Worm (Caenorhabditis elegans) whole organism, L3 larva: ENCODE results near the gene Y32G9A.12.

ENCODE experiments used
- R02D3.7 ChIP-seq: fragments of 150-350 bp; optimal IDR thresholded peaks from 2 replicates; lab custom pipeline; 2014; ENCODE audit warnings: missing biosample characterization, missing genetic modification characterization
- aly-2 ChIP-seq: fragments of 150-350 bp; optimal IDR thresholded peaks from 2 replicates; lab custom pipeline; 2014; ENCODE audit warnings: missing biosample characterization, missing genetic modification characterization
- ceh-16 ChIP-seq: sonication (generic microtip); optimal IDR thresholded peaks from 2 replicates; lab custom pipeline; 2017; ENCODE audit warnings: missing biosample characterization, missing genetic modification characterization
- ceh-9 ChIP-seq: sonication (generic microtip); optimal IDR thresholded peaks from 2 replicates; lab custom pipeline; 2018; ENCODE audit warnings: missing biosample characterization, missing genetic modification characterization
- daf-12 ChIP-seq: fragments of 150-350 bp; optimal IDR thresholded peaks from 2 replicates; lab custom pipeline; 2014; ENCODE audit warnings: missing biosample characterization, missing genetic modification reagents, missing genetic modification characterization
- egl-27 ChIP-seq: sonication (generic microtip); optimal IDR thresholded peaks from 4 replicates; lab custom pipeline; 2017; ENCODE audit warnings: missing biosample characterization, missing genetic modification reagents, missing genetic modification characterization
- elt-3 ChIP-seq, 3 experiments: fragments of 150-350 bp in 1 of 3; sonication (generic microtip) in 2 of 3; optimal IDR thresholded peaks; 2 replicates in 2 of 3; 4 replicates in 1 of 3; lab custom pipeline; 2014 to 2017; ENCODE audit warnings: missing biosample characterization in 3 of 3, missing genetic modification characterization in 3 of 3
- fkh-10 ChIP-seq: sonication (generic microtip); optimal IDR thresholded peaks from 2 replicates; lab custom pipeline; 2017; ENCODE audit warnings: missing biosample characterization, missing genetic modification reagents, missing genetic modification characterization
- fos-1 ChIP-seq: fragments of 150-350 bp; optimal IDR thresholded peaks from 2 replicates; lab custom pipeline; 2014; ENCODE audit warnings: missing biosample characterization, missing genetic modification characterization
- hmg-11 ChIP-seq: sonication (generic microtip); optimal IDR thresholded peaks from 2 replicates; lab custom pipeline; 2016; ENCODE audit warnings: missing genetic modification characterization, missing compliant biosample characterization
- jun-1 ChIP-seq: fragments of 150-350 bp; optimal IDR thresholded peaks from 2 replicates; lab custom pipeline; 2014; ENCODE audit warnings: missing biosample characterization, missing genetic modification reagents, missing genetic modification characterization
- lin-15B ChIP-seq: fragments of 150-350 bp; optimal IDR thresholded peaks from 2 replicates; lab custom pipeline; 2014; ENCODE audit warnings: missing biosample characterization, missing genetic modification characterization
- lin-39 ChIP-seq: fragments of 150-350 bp; optimal IDR thresholded peaks from 2 replicates; lab custom pipeline; 2018; ENCODE audit warnings: missing biosample characterization, missing genetic modification reagents, missing genetic modification characterization
- lsy-12 ChIP-seq: sonication (generic microtip); optimal IDR thresholded peaks from 2 replicates; lab custom pipeline; 2016; ENCODE audit warnings: mild to moderate bottlenecking, missing genetic modification characterization, missing compliant biosample characterization
- mdl-1 ChIP-seq: fragments of 150-350 bp; optimal IDR thresholded peaks from 2 replicates; lab custom pipeline; 2014; ENCODE audit warnings: missing biosample characterization, missing genetic modification characterization
- mml-1 ChIP-seq: fragments of 150-350 bp; sonication (generic microtip); optimal IDR thresholded peaks from 3 replicates; lab custom pipeline; 2014; ENCODE audit warnings: missing biosample characterization, missing genetic modification characterization
- nfya-1 ChIP-seq: sonication (generic microtip); optimal IDR thresholded peaks from 2 replicates; lab custom pipeline; 2017; ENCODE audit warnings: missing genetic modification characterization, mild to moderate bottlenecking, missing compliant biosample characterization, antibody characterized with exemption, moderate library complexity; ENCODE audit not compliant: insufficient read depth
- nhr-11 ChIP-seq: fragments of 150-350 bp; optimal IDR thresholded peaks from 2 replicates; lab custom pipeline; 2014; ENCODE audit warnings: missing biosample characterization, missing genetic modification characterization
- nhr-12 ChIP-seq: fragments of 150-350 bp; optimal IDR thresholded peaks from 2 replicates; lab custom pipeline; 2014; ENCODE audit warnings: missing biosample characterization, missing genetic modification characterization
- nhr-23 ChIP-seq: fragments of 150-350 bp; optimal IDR thresholded peaks from 2 replicates; lab custom pipeline; 2014; ENCODE audit warnings: missing biosample characterization, missing genetic modification reagents, missing genetic modification characterization
- nhr-237 ChIP-seq: fragments of 150-350 bp; optimal IDR thresholded peaks from 2 replicates; lab custom pipeline; 2014; ENCODE audit warnings: missing biosample characterization, missing genetic modification characterization
- nhr-28 ChIP-seq: fragments of 150-350 bp; optimal IDR thresholded peaks from 2 replicates; lab custom pipeline; 2014; ENCODE audit warnings: missing biosample characterization, missing genetic modification characterization
- nhr-43 ChIP-seq: sonication (generic microtip); optimal IDR thresholded peaks from 2 replicates; lab custom pipeline; 2016; ENCODE audit warnings: mild to moderate bottlenecking, missing genetic modification characterization, missing compliant biosample characterization; ENCODE audit not compliant: poor library complexity, severe bottlenecking
- nhr-76 ChIP-seq: fragments of 150-350 bp; sonication (generic microtip); optimal IDR thresholded peaks from 5 replicates; lab custom pipeline; 2014; ENCODE audit warnings: missing biosample characterization, missing genetic modification characterization
- nhr-77 ChIP-seq: fragments of 150-350 bp; optimal IDR thresholded peaks from 2 replicates; lab custom pipeline; 2014; ENCODE audit warnings: missing biosample characterization, missing genetic modification characterization
- pha-4 ChIP-seq: fragments of 150-350 bp; optimal IDR thresholded peaks from 2 replicates; lab custom pipeline; 2014; ENCODE audit warnings: missing biosample characterization, missing genetic modification reagents, missing genetic modification characterization
- pqm-1 ChIP-seq: fragments of 150-350 bp; optimal IDR thresholded peaks from 2 replicates; lab custom pipeline; 2017; ENCODE audit warnings: missing biosample characterization, missing genetic modification characterization, inconsistent platforms
- sea-2 ChIP-seq: fragments of 150-350 bp; sonication (generic microtip); optimal IDR thresholded peaks from 4 replicates; lab custom pipeline; 2014; ENCODE audit warnings: missing biosample characterization, missing genetic modification reagents, missing genetic modification characterization
- skn-1 ChIP-seq: fragments of 150-350 bp; optimal IDR thresholded peaks from 2 replicates; lab custom pipeline; 2014; ENCODE audit warnings: missing biosample characterization, missing genetic modification characterization
- snpc-4 ChIP-seq: fragments of 150-350 bp; optimal IDR thresholded peaks from 2 replicates; lab custom pipeline; 2014; ENCODE audit warnings: missing biosample characterization, missing genetic modification characterization
- tbx-2 ChIP-seq: sonication (generic microtip); optimal IDR thresholded peaks from 2 replicates; lab custom pipeline; 2016; ENCODE audit warnings: mild to moderate bottlenecking, missing genetic modification characterization, missing compliant biosample characterization
- unc-62 ChIP-seq: fragments of 150-350 bp; sonication (generic microtip); optimal IDR thresholded peaks from 4 replicates; lab custom pipeline; 2014; ENCODE audit warnings: missing biosample characterization, missing genetic modification reagents, missing genetic modification characterization
- ztf-11 ChIP-seq: fragments of 150-350 bp; optimal IDR thresholded peaks from 2 replicates; lab custom pipeline; 2014; ENCODE audit warnings: missing biosample characterization, missing genetic modification characterization
- ztf-4 ChIP-seq: fragments of 150-350 bp; optimal IDR thresholded peaks from 2 replicates; lab custom pipeline; 2014; ENCODE audit warnings: missing biosample characterization, missing genetic modification characterization

The Y32G9A.12 gene

DNA sequence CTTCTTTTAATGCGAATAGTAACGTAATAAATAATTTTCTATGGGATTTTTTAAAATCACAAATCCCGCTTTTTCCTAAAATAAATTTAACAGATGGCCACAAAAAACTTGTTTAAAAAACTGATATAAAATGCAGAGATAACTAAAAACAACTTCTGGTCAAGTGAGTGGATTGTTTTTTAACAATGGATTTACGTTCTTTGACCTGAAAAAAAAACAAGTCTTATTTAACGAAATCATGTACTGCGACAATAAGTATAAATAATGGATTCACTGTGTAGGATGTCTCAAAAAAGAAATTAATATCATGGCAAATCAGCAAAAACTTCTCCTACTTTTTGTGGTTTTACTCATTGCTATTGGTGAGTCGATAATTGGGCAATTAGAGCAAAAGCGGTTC, 37.1 kb upstream of the Y32G9A.12 start, which contains the start of gene fipr-25:
Gene fipr-25 (plus strand): TSS at position 301 of the 400 bp plus-strand sequence.
- TF ChIP-seq R02D3.7 (no peak), lin-39 (no peak), mdl-1 (no peak), daf-12 (no peak), nhr-23 (tag; lab: Kevin White, UChicago) (no peak), elt-3 (tag; optimal IDR thresholded peaks at IDR 0.05; lab: Kevin White, UChicago) (no peak), nhr-11 (tag; lab: Kevin White, UChicago) (no peak), ztf-4 (no peak), nhr-76 (no peak), pqm-1 (tag; lab: Kevin White, UChicago) (no peak), nhr-12 (tag; lab: Kevin White, UChicago) (no peak), ceh-9 (no peak), lsy-12 (tag; lab: Kevin White, UChicago) (no peak), snpc-4 (tag; lab: Kevin White, UChicago) (no peak), pha-4 (no peak), ceh-16 (tag; lab: Kevin White, UChicago) (no peak), tbx-2 (tag; lab: Kevin White, UChicago) (no peak), nhr-77 (no peak)
- TF ChIP-seq, all 47 proteins: peak for 0

ce11 chrV:1955246-1955645, 35.2 kb upstream of the Y32G9A.12 start:
- peak; percentile 84 for TF ChIP-seq nfya-1 (tag; lab: Kevin White, UChicago)
- TF ChIP-seq nhr-237 (tag; lab: Kevin White, UChicago), result no peak
- TF ChIP-seq ztf-11, result no peak
- no peak for TF ChIP-seq unc-62

DNA sequence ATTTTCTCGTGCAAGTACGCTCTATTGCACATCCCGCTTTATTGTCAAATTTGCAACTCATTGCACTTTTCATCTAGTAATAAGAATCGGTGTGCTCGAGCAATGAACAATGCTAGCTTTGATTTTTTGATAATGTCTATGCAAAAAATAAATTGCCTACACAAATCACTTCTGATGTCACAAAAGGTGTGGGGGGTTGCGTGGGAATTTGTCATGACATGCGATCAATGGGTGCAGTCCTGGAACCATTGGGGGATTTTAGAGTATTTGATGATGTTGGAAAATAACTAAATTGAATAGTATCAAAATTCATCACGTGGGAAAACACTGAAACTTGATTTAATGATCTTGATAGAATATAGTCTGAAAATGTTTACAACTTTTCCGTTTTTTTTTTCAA, 25.9 kb upstream of the Y32G9A.12 start:
- no peak for TF ChIP-seq lin-15B (tag; lab: Kevin White, UChicago)
- no peak for TF ChIP-seq mml-1 (tag; lab: Kevin White, UChicago)
- no peak for TF ChIP-seq jun-1 (tag; lab: Kevin White, UChicago)
- TF ChIP-seq nhr-28 (tag; lab: Kevin White, UChicago), result no peak
- no peak for TF ChIP-seq elt-3 (tag; optimal IDR thresholded peaks at IDR 0.05; lab: Kevin White, UChicago)
- TF ChIP-seq egl-27 (tag; lab: Kevin White, UChicago), result no peak
- no peak for TF ChIP-seq tbx-2 (tag; lab: Kevin White, UChicago)
- TF ChIP-seq daf-12, result no peak
- TF ChIP-seq nhr-43, result no peak
- TF ChIP-seq, all 47 proteins: peak for 0

DNA sequence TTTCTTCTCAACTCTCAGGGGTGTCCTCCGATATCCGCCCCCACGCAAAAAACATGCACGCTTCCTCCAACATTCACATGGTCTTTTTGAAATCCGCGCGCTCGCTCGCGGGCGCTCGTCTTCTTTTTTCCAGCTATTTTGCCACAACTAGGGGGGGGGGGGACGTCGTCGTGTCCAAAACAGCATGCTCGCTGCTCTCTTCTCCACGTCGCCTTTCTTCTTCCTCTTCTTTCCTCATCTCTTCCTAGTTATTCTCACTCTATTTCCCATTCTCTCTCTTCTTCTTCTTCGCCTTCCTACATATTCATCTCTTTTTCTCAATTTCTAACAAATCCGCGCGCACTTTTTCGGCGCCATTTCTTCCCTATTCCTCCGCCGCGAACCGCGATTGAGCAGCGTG, 23.5 kb upstream of the Y32G9A.12 start:
- TF ChIP-seq lin-39 (peak; percentile 83), nfya-1 (tag; lab: Kevin White, UChicago) (peak; percentile 63), snpc-4 (tag; lab: Kevin White, UChicago) (no peak), mdl-1 (peak; percentile 50), skn-1 (peak; percentile 52), lin-15B (tag; lab: Kevin White, UChicago) (peak; percentile 19), hmg-11 (tag; lab: Kevin White, UChicago) (peak; percentile 73), tbx-2 (tag; lab: Kevin White, UChicago) (peak; percentile 31), sea-2 (GFP tag; lab: Kevin White, UChicago) (no peak), fkh-10 (GFP tag; lab: Kevin White, UChicago) (peak; percentile 45), aly-2 (tag; lab: Kevin White, UChicago) (no peak), nhr-43 (no peak), nhr-28 (tag; lab: Kevin White, UChicago) (no peak), ztf-11 (no peak)

ce11 chrV:1940472-1941221, 20.6 kb upstream of the Y32G9A.12 start:
- TF ChIP-seq fos-1 (tag; lab: Kevin White, UChicago) (no peak), lin-39 (peak; percentile 35), nhr-77 (no peak), hmg-11 (tag; lab: Kevin White, UChicago) (peak; percentile 5), fkh-10 (GFP tag; lab: Kevin White, UChicago) (peak; percentile 81), nfya-1 (tag; lab: Kevin White, UChicago) (peak; percentile 90)
